Worm (Caenorhabditis elegans): ENCODE results near the gene wrk-1.

The wrk-1 gene

DNA sequence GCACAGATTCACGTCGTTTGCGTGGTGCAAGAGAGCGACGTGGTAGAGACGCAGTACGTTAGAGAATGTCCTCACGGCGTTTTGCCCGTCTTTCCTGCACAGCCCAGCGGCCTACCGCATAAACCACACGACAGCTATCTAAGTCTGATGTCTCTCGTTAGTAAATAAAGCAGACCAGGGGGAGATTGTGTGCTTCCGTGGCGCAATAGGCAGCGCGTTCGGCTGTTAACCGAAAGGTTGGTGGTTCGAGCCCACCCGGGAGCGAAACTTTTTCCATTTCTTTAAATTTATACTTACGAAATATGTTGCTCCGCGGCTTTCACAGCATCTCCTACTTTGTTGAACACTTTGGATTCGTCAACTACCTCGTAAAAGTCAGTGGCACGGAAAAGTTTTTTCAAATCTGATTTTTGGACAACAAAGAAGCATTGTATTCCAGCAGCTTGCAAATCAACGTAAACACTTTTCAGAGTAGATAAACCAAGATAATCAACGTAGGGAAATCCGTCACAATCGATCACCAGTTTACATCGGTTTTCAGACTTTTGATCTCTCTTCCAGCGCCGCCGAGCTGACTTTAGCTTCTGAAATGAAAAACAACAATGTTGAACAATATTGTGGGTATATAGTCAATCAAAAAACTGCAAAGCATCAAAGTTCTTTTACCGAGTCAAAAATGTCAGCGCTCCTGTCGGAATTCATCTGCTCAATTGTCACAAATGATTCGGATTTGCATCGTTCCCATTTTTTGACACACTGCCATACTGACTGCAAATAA lies 12.1 kb upstream of the wrk-1 start:
- peak; percentile 85 for TF ChIP-seq nhr-25 (tag; optimal IDR thresholded peaks at IDR 0.05)
- peak; percentile 92 for TF ChIP-seq Y55F3AM.14 (GFP tag; optimal IDR thresholded peaks at IDR 0.05)
- TF ChIP-seq nhr-77 (tag; optimal IDR thresholded peaks at IDR 0.05), result no peak
- peak; percentile 74 to 78 for TF ChIP-seq lsy-2 (tag; optimal IDR thresholded peaks at IDR 0.05)
- TF ChIP-seq gmeb-1 (tag; optimal IDR thresholded peaks at IDR 0.05), result peak; percentile 81
- peak; percentile 51 for TF ChIP-seq ceh-16 (tag; optimal IDR thresholded peaks at IDR 0.05)
- TF ChIP-seq peb-1 (tag; optimal IDR thresholded peaks at IDR 0.05), result no peak
- peak; percentile 10 for TF ChIP-seq ceh-82 (tag; optimal IDR thresholded peaks at IDR 0.05)
- TF ChIP-seq nhr-10 (tag; optimal IDR thresholded peaks at IDR 0.05), result peak; percentile 26
- TF ChIP-seq nhr-6 (tag; optimal IDR thresholded peaks at IDR 0.05), result peak; percentile 93
- peak; percentile 71 for TF ChIP-seq mab-5 (tag; optimal IDR thresholded peaks at IDR 0.05)
- peak; percentile 61 for TF ChIP-seq ztf-4 (tag; optimal IDR thresholded peaks at IDR 0.05)
- TF ChIP-seq R02D3.7 (tag; optimal IDR thresholded peaks at IDR 0.05), result no peak
- no peak for TF ChIP-seq alr-1 (tag; optimal IDR thresholded peaks at IDR 0.05)
- TF ChIP-seq skn-1 (tag; optimal IDR thresholded peaks at IDR 0.05), result no peak
- TF ChIP-seq zag-1 (tag; optimal IDR thresholded peaks at IDR 0.05), result peak; percentile 37
- TF ChIP-seq blmp-1 (tag; optimal IDR thresholded peaks at IDR 0.05; ENCODE audit: insufficient read depth), result peak; percentile 67
- TF ChIP-seq sma-9 (GFP tag; optimal IDR thresholded peaks at IDR 0.05), result peak; percentile 93
- no peak for TF ChIP-seq sma-9 (tag; optimal IDR thresholded peaks at IDR 0.05)
- TF ChIP-seq elt-1 (tag; optimal IDR thresholded peaks at IDR 0.05), result no peak
- TF ChIP-seq snpc-4 (tag; optimal IDR thresholded peaks at IDR 0.05), result peak; percentile 16
- peak; percentile 83 for TF ChIP-seq egl-27 (tag; optimal IDR thresholded peaks at IDR 0.05)
- peak; percentile 76 for TF ChIP-seq fos-1 (tag; optimal IDR thresholded peaks at IDR 0.05)
- peak; percentile 32 for TF ChIP-seq nhr-12 (tag; optimal IDR thresholded peaks at IDR 0.05)
- peak; percentile 83 for TF ChIP-seq unc-55 (GFP tag; optimal IDR thresholded peaks at IDR 0.05)
- no peak for TF ChIP-seq ZK546.5 (tag; optimal IDR thresholded peaks at IDR 0.05)
- TF ChIP-seq nhr-23 (tag; optimal IDR thresholded peaks at IDR 0.05), result no peak
- peak; percentile 89 for TF ChIP-seq nhr-21 (tag; optimal IDR thresholded peaks at IDR 0.05)
- TF ChIP-seq unc-62 (GFP tag; optimal IDR thresholded peaks at IDR 0.05), result peak; percentile 16
- TF ChIP-seq elt-3 (tag; optimal IDR thresholded peaks at IDR 0.05), result no peak
- TF ChIP-seq aly-2 (tag; optimal IDR thresholded peaks at IDR 0.05), result no peak
- no peak for TF ChIP-seq mbf-1 (tag; optimal IDR thresholded peaks at IDR 0.05)
- TF ChIP-seq crh-2 (tag; optimal IDR thresholded peaks at IDR 0.05), result peak; percentile 92
- peak; percentile 95 for TF ChIP-seq nhr-129 (tag; optimal IDR thresholded peaks at IDR 0.05)
- TF ChIP-seq unc-39 (tag; optimal IDR thresholded peaks at IDR 0.05), result no peak
- TF ChIP-seq sma-3 (GFP tag; optimal IDR thresholded peaks at IDR 0.05), result peak; percentile 88
- peak; percentile 72 for TF ChIP-seq sem-4 (tag; optimal IDR thresholded peaks at IDR 0.05)
- no peak for TF ChIP-seq nhr-11 (tag; optimal IDR thresholded peaks at IDR 0.05)
- TF ChIP-seq ztf-1 (GFP tag; conservative IDR thresholded peaks at IDR 0.05), result no peak
- no peak for TF ChIP-seq dmd-4 (tag; optimal IDR thresholded peaks at IDR 0.05)
- peak; percentile 92 for TF ChIP-seq lin-11 (tag; optimal IDR thresholded peaks at IDR 0.05)
- TF ChIP-seq mdl-1 (tag; optimal IDR thresholded peaks at IDR 0.05), result peak; percentile 64 to 83
- peak; percentile 87 for TF ChIP-seq C34F6.9 (tag; optimal IDR thresholded peaks at IDR 0.05)
- no peak for TF ChIP-seq lin-39 (tag; optimal IDR thresholded peaks at IDR 0.05)
- TF ChIP-seq lin-13 (GFP tag; optimal IDR thresholded peaks at IDR 0.05), result peak; percentile 88
- no peak for TF ChIP-seq nhr-237 (tag; optimal IDR thresholded peaks at IDR 0.05)
- peak; percentile 56 for TF ChIP-seq ztf-11 (tag; optimal IDR thresholded peaks at IDR 0.05)
- peak; percentile 96 for TF ChIP-seq F13H6.1 (tag; optimal IDR thresholded peaks at IDR 0.05)
- no peak for TF ChIP-seq ama-1 (optimal IDR thresholded peaks at IDR 0.05)
